Fruit fly (Drosophila melanogaster): ENCODE results near the gene CG33493.

CG33493 gene

dm6 chr3L:10738347-10739108, 45.6 kb upstream of the CG33493 start (continued):
- TF ChIP-seq dimm (GFP tag; IDR thresholded peaks at IDR 0.05) (0 out of 2 replicates have a peak, but pooled peaks have one; percentile 45), rib (GFP tag; IDR thresholded peaks at IDR 0.05) (peak; percentile 87), hkb (optimal IDR thresholded peaks at IDR 0.05) (no peak), hkb (GFP tag; IDR thresholded peaks at IDR 0.05) (peak; percentile 77), D19B (GFP tag; optimal IDR thresholded peaks at IDR 0.05) (peak; percentile 62), tap (tag; optimal IDR thresholded peaks at IDR 0.05) (peak; percentile 87), tio (GFP tag; optimal IDR thresholded peaks at IDR 0.05) (no peak), CG31441 (GFP tag; IDR thresholded peaks at IDR 0.05) (peak; percentile 81), ham (GFP tag; IDR thresholded peaks at IDR 0.05) (0 out of 2 replicates have a peak, but pooled peaks have one; percentile 40), CG9609 (GFP tag; optimal IDR thresholded peaks at IDR 0.05) (no peak), onecut (GFP tag; IDR thresholded peaks at IDR 0.05) (peak; percentile 59; the same call in 1 of the 2 replicates), Side (GFP tag; optimal IDR thresholded peaks at IDR 0.05) (no peak), CG31365 (tag; optimal IDR thresholded peaks at IDR 0.05) (no peak), CG6854 (GFP tag; optimal IDR thresholded peaks at IDR 0.05) (peak; percentile 38), CG8388 (GFP tag; optimal IDR thresholded peaks at IDR 0.05) (peak; percentile 80), CG34422 (GFP tag; IDR thresholded peaks at IDR 0.05) (peak; percentile 74), CG1832 (GFP tag; optimal IDR thresholded peaks at IDR 0.05) (no peak), CG4730 (GFP tag; IDR thresholded peaks at IDR 0.05) (peak; percentile 69; the same call in 1 of the 2 replicates), ssp (GFP tag; IDR thresholded peaks at IDR 0.05) (peak; percentile 67), CG34224 (GFP tag; IDR thresholded peaks at IDR 0.05; ENCODE audit: partially characterized antibody) (no peak), Meics (GFP tag; optimal IDR thresholded peaks at IDR 0.05) (peak; percentile 93), dm (GFP tag; optimal IDR thresholded peaks at IDR 0.05) (no peak), kni (GFP tag; optimal IDR thresholded peaks at IDR 0.05) (peak; percentile 6), slou (GFP tag; optimal IDR thresholded peaks at IDR 0.05) (peak; percentile 28), emc (GFP tag; optimal IDR thresholded peaks at IDR 0.05) (no peak), CG3726 (GFP tag; IDR thresholded peaks at IDR 0.05) (peak; percentile 68; the same call in 1 of the 3 replicates), CG10267 (tag; optimal IDR thresholded peaks at IDR 0.05) (peak; percentile 86), CG8765 (GFP tag; IDR thresholded peaks at IDR 0.05) (peak; percentile 7; the same call in 1 of the 2 replicates), Neu2 (GFP tag; optimal IDR thresholded peaks at IDR 0.05; ENCODE audit: borderline replicate concordance) (no peak), E2f1 (GFP tag; IDR thresholded peaks at IDR 0.05) (peak; percentile 85), trh (GFP tag; optimal IDR thresholded peaks at IDR 0.05) (peak; percentile 52), tgo (GFP tag; IDR thresholded peaks at IDR 0.05) (peak; percentile 91), usp (GFP tag; optimal IDR thresholded peaks at IDR 0.05) (no peak), Chrac-16 (GFP tag; optimal IDR thresholded peaks at IDR 0.05) (peak; percentile 69), Atf6 (GFP tag; IDR thresholded peaks at IDR 0.05) (no peak; the same call in 1 of the 2 replicates), ato (GFP tag; IDR thresholded peaks at IDR 0.05; ENCODE audit: partially characterized antibody) (no peak; the same call in 1 of the 2 replicates), Asciz (GFP tag; optimal IDR thresholded peaks at IDR 0.05) (peak; percentile 85), shn (GFP tag; optimal IDR thresholded peaks at IDR 0.05) (peak; percentile 9), cato (GFP tag; optimal IDR thresholded peaks at IDR 0.05; ENCODE audit: borderline replicate concordance) (peak; percentile 11), CG12659 (GFP tag; optimal IDR thresholded peaks at IDR 0.05) (peak; percentile 87), chinmo (GFP tag; IDR thresholded peaks at IDR 0.05; ENCODE audit: partially characterized antibody) (peak; percentile 98), CG30431 (GFP tag; optimal IDR thresholded peaks at IDR 0.05) (peak; percentile 50), yki (optimal IDR thresholded peaks at IDR 0.05) (no peak), CG31224 (GFP tag; IDR thresholded peaks at IDR 0.05) (peak; percentile 52), Dbx (GFP tag; IDR thresholded peaks at IDR 0.05) (peak; percentile 79), CG3281 (GFP tag; optimal IDR thresholded peaks at IDR 0.05) (peak; percentile 92), danr (GFP tag; IDR thresholded peaks at IDR 0.05) (peak; percentile 65; the same call in 1 of the 2 replicates), CG10654 (GFP tag; optimal IDR thresholded peaks at IDR 0.05) (peak; percentile 56), bowl (GFP tag; IDR thresholded peaks at IDR 0.05) (no peak), CG12744 (GFP tag; optimal IDR thresholded peaks at IDR 0.05) (no peak)

All from whole organism, embryonic.